Worm (Caenorhabditis elegans) whole organism, L2 larva: ENCODE measurements around the gene ZK262.9.
A peak's percentile ranks its signal among the peaks of the same experiment; 100 is the strongest.

Source experiments
- Y55F3AM.14 ChIP-seq: fragments of 200-800 bp; sonication (Bioruptor generic); optimal IDR thresholded peaks from 2 replicates; lab custom pipeline; 2018; ENCODE audit warnings: mild to moderate bottlenecking, missing genetic modification characterization, missing compliant biosample characterization
- ZK546.5 ChIP-seq: sonication (generic microtip); optimal IDR thresholded peaks from 2 replicates; lab custom pipeline; 2017; ENCODE audit warnings: missing biosample characterization, missing genetic modification characterization
- aly-2 ChIP-seq: fragments of 150-350 bp; optimal IDR thresholded peaks from 2 replicates; lab custom pipeline; 2014; ENCODE audit warnings: missing biosample characterization, missing genetic modification characterization
- blmp-1 ChIP-seq: sonication (generic microtip); optimal IDR thresholded peaks from 2 replicates; lab custom pipeline; 2017; ENCODE audit warnings: missing genetic modification characterization, mild to moderate bottlenecking, missing compliant biosample characterization, antibody characterized with exemption, moderate library complexity; ENCODE audit not compliant: insufficient read depth
- ceh-16 ChIP-seq: fragments of 150-350 bp; optimal IDR thresholded peaks from 2 replicates; lab custom pipeline; 2014; ENCODE audit warnings: missing biosample characterization, missing genetic modification characterization
- ceh-82 ChIP-seq: fragments of 150-350 bp; optimal IDR thresholded peaks from 2 replicates; lab custom pipeline; 2014; ENCODE audit warnings: missing biosample characterization, missing genetic modification characterization
- crh-2 ChIP-seq: sonication (generic microtip); optimal IDR thresholded peaks from 2 replicates; lab custom pipeline; 2017; ENCODE audit warnings: missing biosample characterization, missing genetic modification characterization
- elt-3 ChIP-seq: sonication (generic microtip); optimal IDR thresholded peaks from 2 replicates; lab custom pipeline; 2017; ENCODE audit warnings: missing biosample characterization, missing genetic modification characterization
- fos-1 ChIP-seq: fragments of 150-350 bp; optimal IDR thresholded peaks from 2 replicates; lab custom pipeline; 2014; ENCODE audit warnings: missing biosample characterization, missing genetic modification characterization
- gmeb-1 ChIP-seq: fragments of 150-350 bp; optimal IDR thresholded peaks from 2 replicates; lab custom pipeline; 2014; ENCODE audit warnings: missing biosample characterization, missing genetic modification characterization
- lin-11 ChIP-seq: fragments of 150-350 bp; sonication (generic microtip); optimal IDR thresholded peaks from 2 replicates; lab custom pipeline; 2014; ENCODE audit warnings: missing biosample characterization, missing genetic modification characterization, inconsistent platforms, mixed read lengths
- lin-39 ChIP-seq: fragments of 150-350 bp; optimal IDR thresholded peaks from 2 replicates; lab custom pipeline; 2014; ENCODE audit warnings: missing biosample characterization, missing genetic modification reagents, missing genetic modification characterization
- mab-5 ChIP-seq: fragments of 150-350 bp; optimal IDR thresholded peaks from 2 replicates; lab custom pipeline; 2014; ENCODE audit warnings: missing biosample characterization, missing genetic modification characterization
- mbf-1 ChIP-seq: sonication (generic microtip); optimal IDR thresholded peaks from 2 replicates; lab custom pipeline; 2017; ENCODE audit warnings: missing biosample characterization, missing genetic modification characterization
- nhr-10 ChIP-seq: sonication (generic microtip); optimal IDR thresholded peaks from 2 replicates; lab custom pipeline; 2017; ENCODE audit warnings: missing biosample characterization, missing genetic modification characterization
- nhr-12 ChIP-seq: fragments of 150-350 bp; optimal IDR thresholded peaks from 2 replicates; lab custom pipeline; 2014; ENCODE audit warnings: missing biosample characterization, missing genetic modification characterization
- nhr-21 ChIP-seq: fragments of 150-350 bp; optimal IDR thresholded peaks from 2 replicates; lab custom pipeline; 2014; ENCODE audit warnings: missing biosample characterization, missing genetic modification characterization
- nhr-237 ChIP-seq: fragments of 150-350 bp; optimal IDR thresholded peaks from 2 replicates; lab custom pipeline; 2014; ENCODE audit warnings: missing biosample characterization, missing genetic modification characterization
- nhr-25 ChIP-seq: fragments of 150-350 bp; sonication (generic microtip); optimal IDR thresholded peaks from 3 replicates; lab custom pipeline; 2014; ENCODE audit warnings: missing biosample characterization, missing genetic modification characterization
- nhr-6 ChIP-seq: fragments of 150-350 bp; optimal IDR thresholded peaks from 2 replicates; lab custom pipeline; 2014; ENCODE audit warnings: missing biosample characterization, missing genetic modification characterization
- nhr-77 ChIP-seq: fragments of 150-350 bp; optimal IDR thresholded peaks from 2 replicates; lab custom pipeline; 2014; ENCODE audit warnings: missing biosample characterization, missing genetic modification characterization
- peb-1 ChIP-seq: fragments of 150-350 bp; optimal IDR thresholded peaks from 2 replicates; lab custom pipeline; 2014; ENCODE audit warnings: missing biosample characterization, missing genetic modification characterization
- sma-3 ChIP-seq: sonication (generic microtip); optimal IDR thresholded peaks from 2 replicates; lab custom pipeline; 2016; ENCODE audit warnings: missing genetic modification reagents, missing genetic modification characterization, missing compliant biosample characterization
- sma-9 ChIP-seq, 2 experiments: fragments of 150-350 bp in 1 of 2; sonication (generic microtip) in 1 of 2; optimal IDR thresholded peaks; 2 replicates each; lab custom pipeline; 2014 to 2016; ENCODE audit warnings: missing genetic modification characterization in 2 of 2, mild to moderate bottlenecking in 1 of 2, missing biosample characterization in 1 of 2, missing compliant biosample characterization in 1 of 2, missing genetic modification reagents in 1 of 2, moderate library complexity in 1 of 2
- snpc-4 ChIP-seq: fragments of 150-350 bp; optimal IDR thresholded peaks from 2 replicates; lab custom pipeline; 2014; ENCODE audit warnings: missing biosample characterization, missing genetic modification characterization
- unc-39 ChIP-seq: fragments of 150-350 bp; optimal IDR thresholded peaks from 2 replicates; lab custom pipeline; 2014; ENCODE audit warnings: missing biosample characterization, missing genetic modification characterization
- unc-55 ChIP-seq: fragments of 150-350 bp; sonication (generic microtip); optimal IDR thresholded peaks from 3 replicates; lab custom pipeline; 2014; ENCODE audit warnings: missing biosample characterization, missing genetic modification reagents, missing genetic modification characterization
- ztf-4 ChIP-seq: fragments of 150-350 bp; optimal IDR thresholded peaks from 2 replicates; lab custom pipeline; 2014; ENCODE audit warnings: missing biosample characterization, missing genetic modification characterization

Gene ZK262.9

DNA sequence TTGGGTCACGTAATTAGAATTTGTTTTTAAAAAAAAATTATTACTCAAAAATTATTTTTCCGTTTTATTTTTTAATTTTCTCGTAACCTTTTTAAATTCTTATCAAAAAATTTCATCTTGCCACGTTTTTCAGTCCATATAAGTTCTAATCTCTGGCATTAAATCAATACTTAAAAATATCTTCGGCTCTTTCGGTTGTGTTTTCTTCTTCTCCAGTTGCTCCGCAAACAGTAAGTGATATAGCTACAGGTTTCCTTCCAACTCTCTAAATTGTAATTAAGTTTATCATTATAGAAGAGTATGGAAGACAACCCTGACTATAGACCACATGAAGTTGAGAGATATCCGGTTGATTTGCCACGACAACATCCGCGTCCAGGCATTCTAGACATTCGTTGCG, 4.5 kb downstream of the ZK262.9 start, which contains the start of gene ZK228.1:
TSS of gene ZK228.1 (plus strand) at position 301 of the 400 bp plus-strand sequence.
- no peak for TF ChIP-seq nhr-237 (tag; lab: Kevin White, UChicago)

DNA sequence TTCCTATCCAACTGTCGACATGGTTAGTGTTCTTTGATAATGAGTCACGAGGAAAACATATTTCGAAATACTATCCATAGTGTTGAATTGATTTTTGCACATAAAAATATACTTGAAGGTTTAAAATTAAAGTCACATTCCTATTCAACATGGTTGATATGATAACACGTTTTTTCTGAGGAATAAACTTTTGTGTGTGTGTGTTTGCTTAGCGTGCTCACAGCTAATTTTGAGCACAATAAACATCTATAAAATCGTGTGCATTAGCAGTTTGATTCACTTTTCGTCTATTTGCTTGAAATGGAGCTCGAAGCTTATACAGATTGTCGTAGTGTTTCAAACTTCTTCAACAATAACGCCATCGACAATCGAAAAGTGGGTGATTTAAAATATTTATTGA, 17.0 kb downstream of the ZK262.9 start, which contains the start of gene ZK228.10:
TSS of gene ZK228.10 (plus strand) at position 301 of the 400 bp plus-strand sequence.
- TF ChIP-seq ceh-16 = no peak
- no peak for TF ChIP-seq lin-39
- TF ChIP-seq Y55F3AM.14 = no peak
- TF ChIP-seq gmeb-1 (tag; lab: Kevin White, UChicago) = no peak
- no peak for TF ChIP-seq ceh-82 (tag; lab: Kevin White, UChicago)

DNA sequence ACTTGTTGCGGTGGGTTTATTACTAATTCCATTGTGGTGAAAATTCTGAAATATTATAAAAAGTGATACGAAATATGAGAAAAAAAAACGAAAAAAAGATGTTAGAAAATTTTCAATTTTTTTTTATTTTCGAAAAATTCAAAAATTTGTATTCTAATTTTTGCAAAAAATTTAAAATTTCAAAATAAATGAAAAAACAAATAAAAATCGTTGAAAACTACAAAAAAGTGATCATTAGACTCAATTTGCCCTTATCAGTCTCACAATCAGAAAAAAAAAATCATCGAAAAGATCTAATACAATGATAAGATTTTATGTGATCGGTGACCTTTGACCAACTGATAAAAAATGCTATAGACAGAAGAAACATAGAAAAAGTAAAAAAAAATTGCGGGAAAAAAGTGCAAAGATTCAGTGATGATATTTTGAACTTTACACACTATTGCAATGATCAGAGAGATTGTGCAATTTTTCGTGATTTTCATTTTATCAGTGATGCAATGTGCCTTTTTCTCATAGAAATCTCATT, 21.7 kb downstream of the ZK262.9 start, which contains the start of gene ZK228.3:
TSS of gene ZK228.3 (minus strand) at position 51 of the 529 bp plus-strand sequence.
- no peak for TF ChIP-seq ztf-4 (tag; lab: Kevin White, UChicago)
- TF ChIP-seq blmp-1 (tag; lab: Kevin White, UChicago) = peak; percentile 8
- no peak for TF ChIP-seq mbf-1 (tag; lab: Kevin White, UChicago)
- TF ChIP-seq sma-9 (GFP tag; optimal IDR thresholded peaks at IDR 0.05; lab: Kevin White, UChicago) = peak; percentile 53
- TF ChIP-seq sma-9 (tag; optimal IDR thresholded peaks at IDR 0.05; lab: Kevin White, UChicago) = no peak
- peak; percentile 13 for TF ChIP-seq gmeb-1 (tag; lab: Kevin White, UChicago)
- TF ChIP-seq fos-1 (tag; lab: Kevin White, UChicago) = peak; percentile 86

- TF ChIP-seq nhr-6 (tag; lab: Kevin White, UChicago) (no peak), ztf-4 (tag; lab: Kevin White, UChicago) (no peak), nhr-25 (tag; lab: Kevin White, UChicago) (no peak), nhr-21 (no peak), unc-55 (GFP tag; lab: Kevin White, UChicago) (no peak), ZK546.5 (tag; lab: Kevin White, UChicago) (no peak), fos-1 (tag; lab: Kevin White, UChicago) (peak; percentile 63), mab-5 (tag; lab: Kevin White, UChicago) (no peak), Y55F3AM.14 (no peak), snpc-4 (tag; lab: Kevin White, UChicago) (no peak), gmeb-1 (tag; lab: Kevin White, UChicago) (peak; percentile 9)
- TF ChIP-seq, all 48 proteins: peak for 2
Observed at ce11 chrV:18462365-18462837, 22.8 kb downstream of the ZK262.9 start, which contains the start of gene ZK228.4. Gene ZK228.4, plus strand, starts transcription at chrV:18462787.

ce11 chrV:18468097-18468496, 28.5 kb downstream of the ZK262.9 start, which contains the start of gene ZK228.13:
Gene ZK228.13, minus strand, starts transcription at chrV:18468197.
- no peak for TF ChIP-seq crh-2 (tag; lab: Kevin White, UChicago)
- no peak for TF ChIP-seq nhr-21
- TF ChIP-seq ceh-82 (tag; lab: Kevin White, UChicago) = no peak
- TF ChIP-seq sma-3 (GFP tag; lab: Kevin White, UChicago) = no peak
- TF ChIP-seq lin-11 (tag; lab: Kevin White, UChicago) = no peak
- no peak for TF ChIP-seq elt-3 (tag; lab: Kevin White, UChicago)
- TF ChIP-seq lin-39 = no peak
- no peak for TF ChIP-seq nhr-6 (tag; lab: Kevin White, UChicago)
- no peak for TF ChIP-seq fos-1 (tag; lab: Kevin White, UChicago)
- TF ChIP-seq aly-2 (tag; lab: Kevin White, UChicago) = no peak
- no peak for TF ChIP-seq nhr-10 (tag; lab: Kevin White, UChicago)

ce11 chrV:18473415-18473814, 33.8 kb downstream of the ZK262.9 start, which contains the start of gene srh-182:
Gene srh-182, minus strand, starts transcription at chrV:18473515.
- no peak for TF ChIP-seq mab-5 (tag; lab: Kevin White, UChicago)
- TF ChIP-seq unc-39 (tag; lab: Kevin White, UChicago) = no peak
- TF ChIP-seq nhr-6 (tag; lab: Kevin White, UChicago) = no peak
- no peak for TF ChIP-seq blmp-1 (tag; lab: Kevin White, UChicago)
- TF ChIP-seq nhr-21 = no peak
- no peak for TF ChIP-seq aly-2 (tag; lab: Kevin White, UChicago)
- no peak for TF ChIP-seq gmeb-1 (tag; lab: Kevin White, UChicago)
- TF ChIP-seq fos-1 (tag; lab: Kevin White, UChicago) = no peak

DNA sequence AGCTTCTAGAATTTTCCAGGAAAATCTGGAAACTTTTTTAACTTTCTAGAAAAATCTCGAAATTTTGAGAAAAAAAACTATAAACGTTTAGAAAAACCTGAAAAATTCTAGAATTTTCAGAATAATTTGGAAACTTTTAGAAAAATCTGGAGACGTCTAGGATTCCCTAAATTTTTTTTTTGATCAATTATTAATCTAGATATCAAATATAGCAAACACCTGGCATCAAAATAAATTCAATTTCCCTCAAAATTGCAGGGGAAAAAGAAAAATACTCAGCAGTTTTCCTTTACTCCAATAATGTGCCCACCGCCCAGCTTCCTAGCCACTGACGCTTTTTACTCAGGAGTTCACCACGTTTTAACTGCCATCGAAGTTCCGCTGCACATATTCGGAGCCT, 34.7 kb downstream of the ZK262.9 start, which contains the start of gene srh-181:
TSS of gene srh-181 (plus strand) at position 301 of the 400 bp plus-strand sequence.
- no peak for TF ChIP-seq peb-1
- TF ChIP-seq snpc-4 (tag; lab: Kevin White, UChicago) = no peak
- no peak for TF ChIP-seq unc-39 (tag; lab: Kevin White, UChicago)
- TF ChIP-seq nhr-77 = no peak
- no peak for TF ChIP-seq nhr-10 (tag; lab: Kevin White, UChicago)
- TF ChIP-seq nhr-12 = no peak
- TF ChIP-seq lin-11 (tag; lab: Kevin White, UChicago) = no peak
- TF ChIP-seq elt-3 (tag; lab: Kevin White, UChicago) = no peak
- no peak for TF ChIP-seq lin-39
- TF ChIP-seq, all 48 proteins: peak for 0
